Fruit fly (Drosophila melanogaster) whole organism, embryonic: Measurements from ENCODE around the gene sphe.

Experiments used
- Antp ChIP-seq: fragments of 200-800 bp; sonication (Bioruptor generic); optimal IDR thresholded peaks from 3 replicates; lab custom pipeline; 2016; ENCODE audit warnings: missing biosample characterization, missing genetic modification characterization
- Atf-2 ChIP-seq: fragments of 200-800 bp; sonication (Bioruptor generic); optimal IDR thresholded peaks from 2 replicates; lab custom pipeline; 2016; ENCODE audit warnings: missing biosample characterization, missing genetic modification characterization
- BEAF-32 ChIP-seq: fragments of 200-800 bp; sonication (Bioruptor generic); optimal IDR thresholded peaks from 3 replicates; lab custom pipeline; 2017; ENCODE audit warnings: missing biosample characterization, missing genetic modification characterization, mild to moderate bottlenecking, moderate library complexity, missing genetic modification reagents
- CG10209 ChIP-seq: fragments of 200-800 bp; sonication (Bioruptor generic); optimal IDR thresholded peaks from 3 replicates; lab custom pipeline; 2017; ENCODE audit warnings: missing biosample characterization, mild to moderate bottlenecking, missing genetic modification characterization, missing genetic modification reagents
- CG10366 ChIP-seq: fragments of 200-800 bp; sonication (Bioruptor generic); IDR thresholded peaks from 2 replicates; pipeline ENCODE4 v1.3.6; 2022; ENCODE audit warnings: missing biosample characterization, missing genetic modification characterization
- CG10959 ChIP-seq: fragments of 200-800 bp; sonication (Bioruptor generic); IDR thresholded peaks from 2 replicates; pipeline ENCODE4 v1.3.6; 2022; ENCODE audit warnings: missing biosample characterization, missing genetic modification characterization
- CG14441 ChIP-seq: fragments of 200-800 bp; sonication (Bioruptor generic); IDR thresholded peaks from 2 replicates; pipeline ENCODE4 v1.3.6; 2022; ENCODE audit warnings: missing biosample characterization, missing genetic modification characterization
- CG14667 ChIP-seq: fragments of 200-800 bp; sonication (Bioruptor generic); IDR thresholded peaks from 2 replicates; pipeline ENCODE4 v1.3.6; 2022; ENCODE audit warnings: missing biosample characterization, missing genetic modification characterization
- CG14965 ChIP-seq: fragments of 200-800 bp; sonication (Bioruptor generic); optimal IDR thresholded peaks from 2 replicates; lab custom pipeline; 2016; ENCODE audit warnings: missing biosample characterization, missing genetic modification characterization, borderline replicate concordance
- CG18764 ChIP-seq: fragments of 200-800 bp; sonication (Bioruptor generic); optimal IDR thresholded peaks from 3 replicates; lab custom pipeline; 2016; ENCODE audit warnings: missing biosample characterization, missing genetic modification characterization
- CG2875 ChIP-seq: fragments of 200-800 bp; sonication (Bioruptor generic); optimal IDR thresholded peaks from 2 replicates; lab custom pipeline; 2017; ENCODE audit warnings: missing biosample characterization, mild to moderate bottlenecking, missing genetic modification characterization, missing genetic modification reagents
- CG30431 ChIP-seq: fragments of 200-800 bp; sonication (Bioruptor generic); optimal IDR thresholded peaks from 2 replicates; lab custom pipeline; 2017; ENCODE audit warnings: missing biosample characterization, missing genetic modification characterization
- CG31441 ChIP-seq: fragments of 200-800 bp; sonication (Bioruptor generic); IDR thresholded peaks from 2 replicates; pipeline ENCODE4 v1.3.6; 2022; ENCODE audit warnings: missing biosample characterization, missing genetic modification characterization
- CG4282 ChIP-seq: fragments of 200-800 bp; sonication (Bioruptor generic); optimal IDR thresholded peaks from 2 replicates; lab custom pipeline; 2016; ENCODE audit warnings: missing biosample characterization, missing genetic modification characterization
- CG4424 ChIP-seq: fragments of 200-800 bp; sonication (Bioruptor generic); optimal IDR thresholded peaks from 3 replicates; lab custom pipeline; 2016; ENCODE audit warnings: missing biosample characterization, missing genetic modification characterization
- CG6683 ChIP-seq: fragments of 200-800 bp; sonication (Bioruptor generic); optimal IDR thresholded peaks from 2 replicates; lab custom pipeline; 2017; ENCODE audit warnings: missing biosample characterization, mild to moderate bottlenecking, missing genetic modification characterization, missing genetic modification reagents
- CG7786 ChIP-seq: fragments of 200-800 bp; sonication (Bioruptor generic); optimal IDR thresholded peaks from 2 replicates; lab custom pipeline; 2016; ENCODE audit warnings: missing biosample characterization, missing genetic modification characterization
- CG9932 ChIP-seq: fragments of 200-800 bp; sonication (Bioruptor generic); IDR thresholded peaks from 2 replicates; pipeline ENCODE4 v1.3.6; 2022; ENCODE audit warnings: missing biosample characterization, missing genetic modification characterization
- Doc3 ChIP-seq: fragments of 200-800 bp; sonication (Bioruptor generic); IDR thresholded peaks from 3 replicates; pipeline ENCODE4 v1.3.6; 2022; ENCODE audit warnings: missing biosample characterization, missing genetic modification characterization; ENCODE audit not compliant: partially characterized antibody
- HHEX ChIP-seq: fragments of 200-800 bp; sonication (Bioruptor generic); optimal IDR thresholded peaks from 3 replicates; lab custom pipeline; 2017; ENCODE audit warnings: missing biosample characterization, mild to moderate bottlenecking, missing genetic modification characterization, missing genetic modification reagents
- HLHmδ ChIP-seq: fragments of 200-800 bp; sonication (Bioruptor generic); optimal IDR thresholded peaks from 2 replicates; lab custom pipeline; 2018; ENCODE audit warnings: missing biosample characterization, mild to moderate bottlenecking, missing genetic modification characterization, moderate library complexity
- Hmr ChIP-seq: fragments of 200-800 bp; sonication (Bioruptor generic); optimal IDR thresholded peaks from 3 replicates; lab custom pipeline; 2017; ENCODE audit warnings: mild to moderate bottlenecking, missing biosample characterization, missing genetic modification reagents, missing genetic modification characterization
- Med ChIP-seq: fragments of 200-800 bp; sonication (Bioruptor generic); peaks from one replicate; lab custom pipeline; 2016; ENCODE audit warnings: missing biosample characterization, missing genetic modification characterization, mild to moderate bottlenecking, inconsistent platforms, moderate library complexity
- Mes4 ChIP-seq: fragments of 200-800 bp; sonication (Bioruptor generic); optimal IDR thresholded peaks from 2 replicates; lab custom pipeline; 2016; ENCODE audit warnings: missing biosample characterization, missing genetic modification characterization
- Ravus ChIP-seq: fragments of 200-800 bp; sonication (Bioruptor generic); IDR thresholded peaks from 2 replicates; pipeline ENCODE4 v1.3.6; 2022; ENCODE audit warnings: missing biosample characterization, missing genetic modification characterization
- Sin3A ChIP-seq: fragments of >200 bp; optimal IDR thresholded peaks from 2 replicates; lab custom pipeline; 2018
- Sox102F ChIP-seq: fragments of 200-800 bp; sonication (Bioruptor generic); optimal IDR thresholded peaks from 2 replicates; lab custom pipeline; 2018; ENCODE audit warnings: missing biosample characterization, mild to moderate bottlenecking, missing genetic modification characterization, moderate library complexity
- TFAM ChIP-seq: fragments of 200-800 bp; sonication (Bioruptor generic); optimal IDR thresholded peaks from 2 replicates; lab custom pipeline; 2017; ENCODE audit warnings: missing biosample characterization, missing genetic modification characterization, inconsistent platforms
- bcd ChIP-seq: fragments of 200-800 bp; sonication (Bioruptor generic); optimal IDR thresholded peaks from 2 replicates; lab custom pipeline; 2017; ENCODE audit warnings: missing biosample characterization, mild to moderate bottlenecking, missing genetic modification characterization
- cas ChIP-seq: fragments of 200-800 bp; sonication (Bioruptor generic); IDR thresholded peaks from 2 replicates; pipeline ENCODE4 v1.3.6; 2022; ENCODE audit warnings: missing biosample characterization, missing genetic modification characterization
- ci ChIP-seq: fragments of 200-800 bp; sonication (Bioruptor generic); IDR thresholded peaks from 3 replicates; pipeline ENCODE4 v1.3.6; 2022; ENCODE audit warnings: missing biosample characterization, missing genetic modification characterization
- da ChIP-seq: fragments of 200-800 bp; sonication (Bioruptor generic); optimal IDR thresholded peaks from 2 replicates; lab custom pipeline; 2016; ENCODE audit warnings: missing biosample characterization, missing genetic modification characterization
- gce ChIP-seq: fragments of 200-800 bp; sonication (Bioruptor generic); IDR thresholded peaks from 3 replicates; pipeline ENCODE4 v1.3.6; 2022; ENCODE audit warnings: missing biosample characterization, missing genetic modification characterization
- lmd ChIP-seq: fragments of 200-800 bp; sonication (Bioruptor generic); IDR thresholded peaks from 2 replicates; pipeline ENCODE4 v1.3.6; 2022; ENCODE audit warnings: missing biosample characterization, missing genetic modification characterization
- mam ChIP-seq: fragments of 200-800 bp; sonication (Bioruptor generic); optimal IDR thresholded peaks from 3 replicates; lab custom pipeline; 2016; ENCODE audit warnings: missing biosample characterization, missing genetic modification characterization
- mld ChIP-seq: fragments of 200-800 bp; sonication (Bioruptor generic); IDR thresholded peaks from 3 replicates; pipeline ENCODE4 v1.3.6; 2022; ENCODE audit warnings: missing biosample characterization, missing genetic modification characterization; ENCODE audit not compliant: partially characterized antibody
- nerfin-1 ChIP-seq: fragments of 200-800 bp; sonication (Bioruptor generic); optimal IDR thresholded peaks from 3 replicates; lab custom pipeline; 2019; ENCODE audit warnings: missing biosample characterization, mild to moderate bottlenecking, missing genetic modification characterization, moderate library complexity
- nerfin-2 ChIP-seq: fragments of 200-800 bp; sonication (Bioruptor generic); IDR thresholded peaks from 2 replicates; pipeline ENCODE4 v1.3.6; 2022; ENCODE audit warnings: missing biosample characterization, missing genetic modification characterization; ENCODE audit not compliant: partially characterized antibody
- onecut ChIP-seq: fragments of 200-800 bp; sonication (Bioruptor generic); IDR thresholded peaks from 2 replicates; pipeline ENCODE4 v1.3.6; 2022; ENCODE audit warnings: missing biosample characterization, missing genetic modification characterization
- pum ChIP-seq: fragments of 200-800 bp; sonication (Bioruptor generic); optimal IDR thresholded peaks from 2 replicates; lab custom pipeline; 2016; ENCODE audit warnings: missing biosample characterization, missing genetic modification characterization
- repo ChIP-seq: fragments of 200-800 bp; sonication (Bioruptor generic); optimal IDR thresholded peaks from 2 replicates; lab custom pipeline; 2016; ENCODE audit warnings: missing biosample characterization, missing genetic modification characterization
- scrt ChIP-seq: fragments of 200-800 bp; sonication (Bioruptor generic); optimal IDR thresholded peaks from 2 replicates; lab custom pipeline; 2018; ENCODE audit warnings: missing biosample characterization, mild to moderate bottlenecking, missing genetic modification characterization, moderate library complexity
- sim ChIP-seq: fragments of 200-800 bp; sonication (Bioruptor generic); IDR thresholded peaks from 2 replicates; pipeline ENCODE4 v1.3.6; 2022; ENCODE audit warnings: missing biosample characterization, missing genetic modification characterization
- slp2 ChIP-seq: fragments of 200-800 bp; sonication (Bioruptor generic); optimal IDR thresholded peaks from 2 replicates; lab custom pipeline; 2016; ENCODE audit warnings: missing biosample characterization, missing genetic modification characterization
- stc ChIP-seq: fragments of 200-800 bp; sonication (Bioruptor generic); IDR thresholded peaks from 2 replicates; pipeline ENCODE4 v1.3.6; 2022; ENCODE audit warnings: missing biosample characterization, missing genetic modification characterization
- vfl ChIP-seq: fragments of 200-800 bp; sonication (Bioruptor generic); optimal IDR thresholded peaks from 2 replicates; lab custom pipeline; 2016; ENCODE audit warnings: missing biosample characterization, missing genetic modification characterization
- vnd ChIP-seq: fragments of 200-800 bp; sonication (Bioruptor generic); IDR thresholded peaks from 3 replicates; pipeline ENCODE4 v1.3.6; 2022; ENCODE audit warnings: missing biosample characterization, missing genetic modification characterization; ENCODE audit not compliant: partially characterized antibody
- wek ChIP-seq: fragments of 200-800 bp; sonication (Bioruptor generic); optimal IDR thresholded peaks from 3 replicates; lab custom pipeline; 2018; ENCODE audit warnings: missing biosample characterization, mild to moderate bottlenecking, missing genetic modification characterization, moderate library complexity
- zen ChIP-seq: fragments of 200-800 bp; sonication (Bioruptor generic); optimal IDR thresholded peaks from 3 replicates; lab custom pipeline; 2018; ENCODE audit warnings: missing biosample characterization, mild to moderate bottlenecking, missing genetic modification characterization, moderate library complexity
- zfh1 ChIP-seq: fragments of 200-800 bp; sonication (Bioruptor generic); IDR thresholded peaks from 3 replicates; pipeline ENCODE4 v1.3.6; 2022; ENCODE audit warnings: missing biosample characterization, missing genetic modification characterization

sphe gene

dm6 chrX:16750712-16751578, 49.2 kb upstream of the sphe start (continued):
- TF ChIP-seq Sin3A (lab: Kevin White, UChicago) (no peak), vnd (no peak), nerfin-1 (tag; lab: Kevin White, UChicago) (peak; percentile 65), pum (GFP tag; lab: Kevin White, UChicago) (peak; percentile 7), wek (GFP tag; lab: Kevin White, UChicago) (peak; percentile 17), HHEX (peak; percentile 75), CG7786 (GFP tag; lab: Kevin White, UChicago) (no peak), onecut (peak; percentile 55), nerfin-2 (no peak), Sox102F (GFP tag; lab: Kevin White, UChicago) (peak; percentile 71), CG18764 (GFP tag; lab: Kevin White, UChicago) (no peak), CG6683 (peak; percentile 35), TFAM (GFP tag; lab: Kevin White, UChicago) (no peak), Doc3 (no peak), CG4282 (GFP tag; lab: Kevin White, UChicago) (no peak), CG14965 (no peak), da (GFP tag; lab: Kevin White, UChicago) (no peak), CG14441 (GFP tag; lab: Robert Waterston, UW) (no peak), CG14667 (no peak), gce (GFP tag; lab: Robert Waterston, UW) (no peak; the same call in 2 of the 3 replicates), HLHmδ (no peak), slp2 (no peak), CG2875 (GFP tag; lab: Kevin White, UChicago) (peak; percentile 44), CG9932 (GFP tag; lab: Robert Waterston, UW) (peak; percentile 37), Ravus (no peak), Med (peak; percentile 85), mld (no peak), Atf-2 (no peak), cas (no peak), Hmr (GFP tag; lab: Kevin White, UChicago) (peak; percentile 62), lmd (GFP tag; lab: Robert Waterston, UW) (peak; percentile 60), sim (GFP tag; lab: Robert Waterston, UW) (no peak), zen (tag; lab: Kevin White, UChicago) (peak; percentile 57), BEAF-32 (GFP tag; lab: Kevin White, UChicago) (no peak), CG10959 (GFP tag; lab: Robert Waterston, UW) (no peak), ci (peak; percentile 60; the same call in 1 of the 3 replicates), CG30431 (GFP tag; lab: Kevin White, UChicago) (peak; percentile 54), zfh1 (peak; percentile 75), stc (GFP tag; lab: Robert Waterston, UW) (no peak), mam (GFP tag; lab: Kevin White, UChicago) (no peak), CG4424 (peak; percentile 71), Antp (GFP tag; lab: Kevin White, UChicago) (no peak), scrt (GFP tag; lab: Kevin White, UChicago) (peak; percentile 73), bcd (peak; percentile 54), vfl (no peak), CG10209 (peak; percentile 64), CG31441 (GFP tag; lab: Robert Waterston, UW) (peak; percentile 87), Mes4 (GFP tag; lab: Kevin White, UChicago) (no peak), repo (GFP tag; lab: Kevin White, UChicago) (no peak), CG10366 (GFP tag; lab: Robert Waterston, UW) (peak; percentile 39)
